Worm (Caenorhabditis elegans) whole organism, L3 larva: Measurements from ENCODE around the gene Y81B9A.1.

Source experiments
- R02D3.7 ChIP-seq: fragments of 150-350 bp; optimal IDR thresholded peaks from 2 replicates; lab custom pipeline; 2014; ENCODE audit warnings: missing biosample characterization, missing genetic modification characterization
- aly-2 ChIP-seq: fragments of 150-350 bp; optimal IDR thresholded peaks from 2 replicates; lab custom pipeline; 2014; ENCODE audit warnings: missing biosample characterization, missing genetic modification characterization
- ama-1 ChIP-seq: fragments of 150-350 bp; optimal IDR thresholded peaks from 2 replicates; lab custom pipeline; 2018
- ceh-28 ChIP-seq: fragments of 150-350 bp; optimal IDR thresholded peaks from 2 replicates; lab custom pipeline; 2014; ENCODE audit warnings: missing biosample characterization, missing genetic modification reagents, missing genetic modification characterization
- ceh-82 ChIP-seq: fragments of 150-350 bp; optimal IDR thresholded peaks from 2 replicates; lab custom pipeline; 2014; ENCODE audit warnings: missing biosample characterization, missing genetic modification characterization
- ceh-9 ChIP-seq: sonication (generic microtip); optimal IDR thresholded peaks from 2 replicates; lab custom pipeline; 2018; ENCODE audit warnings: missing biosample characterization, missing genetic modification characterization
- daf-12 ChIP-seq: fragments of 150-350 bp; optimal IDR thresholded peaks from 2 replicates; lab custom pipeline; 2014; ENCODE audit warnings: missing biosample characterization, missing genetic modification reagents, missing genetic modification characterization
- egl-27 ChIP-seq: sonication (generic microtip); optimal IDR thresholded peaks from 4 replicates; lab custom pipeline; 2017; ENCODE audit warnings: missing biosample characterization, missing genetic modification reagents, missing genetic modification characterization
- egl-5 ChIP-seq: fragments of 150-350 bp; optimal IDR thresholded peaks from 2 replicates; lab custom pipeline; 2017; ENCODE audit warnings: missing biosample characterization, missing genetic modification reagents, missing genetic modification characterization, inconsistent platforms
- elt-1 ChIP-seq: fragments of 150-350 bp; optimal IDR thresholded peaks from 2 replicates; lab custom pipeline; 2014; ENCODE audit warnings: missing biosample characterization, missing genetic modification characterization
- elt-2 ChIP-seq: sonication (generic microtip); optimal IDR thresholded peaks from 2 replicates; lab custom pipeline; 2016; ENCODE audit warnings: missing genetic modification reagents, mild to moderate bottlenecking, missing genetic modification characterization, missing compliant biosample characterization
- elt-3 ChIP-seq, 3 experiments: fragments of 150-350 bp in 1 of 3; sonication (generic microtip) in 2 of 3; optimal IDR thresholded peaks; 2 replicates in 2 of 3; 4 replicates in 1 of 3; lab custom pipeline; 2014 to 2017; ENCODE audit warnings: missing biosample characterization in 3 of 3, missing genetic modification characterization in 3 of 3
- eor-1 ChIP-seq, 2 experiments: fragments of 150-350 bp; optimal IDR thresholded peaks; 2 replicates each; lab custom pipeline; 2014 to 2018; ENCODE audit warnings: missing biosample characterization in 2 of 2, missing genetic modification characterization in 2 of 2
- fkh-10 ChIP-seq: sonication (generic microtip); optimal IDR thresholded peaks from 2 replicates; lab custom pipeline; 2017; ENCODE audit warnings: missing biosample characterization, missing genetic modification reagents, missing genetic modification characterization
- fkh-2 ChIP-seq: fragments of 150-350 bp; optimal IDR thresholded peaks from 2 replicates; lab custom pipeline; 2014; ENCODE audit warnings: missing biosample characterization, missing genetic modification reagents, missing genetic modification characterization
- fos-1 ChIP-seq: fragments of 150-350 bp; optimal IDR thresholded peaks from 2 replicates; lab custom pipeline; 2014; ENCODE audit warnings: missing biosample characterization, missing genetic modification characterization
- hmg-11 ChIP-seq: sonication (generic microtip); optimal IDR thresholded peaks from 2 replicates; lab custom pipeline; 2016; ENCODE audit warnings: missing genetic modification characterization, missing compliant biosample characterization
- jun-1 ChIP-seq: fragments of 150-350 bp; optimal IDR thresholded peaks from 2 replicates; lab custom pipeline; 2014; ENCODE audit warnings: missing biosample characterization, missing genetic modification reagents, missing genetic modification characterization
- lin-15B ChIP-seq: fragments of 150-350 bp; optimal IDR thresholded peaks from 2 replicates; lab custom pipeline; 2014; ENCODE audit warnings: missing biosample characterization, missing genetic modification characterization
- lin-39 ChIP-seq: fragments of 150-350 bp; optimal IDR thresholded peaks from 2 replicates; lab custom pipeline; 2018; ENCODE audit warnings: missing biosample characterization, missing genetic modification reagents, missing genetic modification characterization
- lsy-12 ChIP-seq: sonication (generic microtip); optimal IDR thresholded peaks from 2 replicates; lab custom pipeline; 2016; ENCODE audit warnings: mild to moderate bottlenecking, missing genetic modification characterization, missing compliant biosample characterization
- mdl-1 ChIP-seq: fragments of 150-350 bp; optimal IDR thresholded peaks from 2 replicates; lab custom pipeline; 2014; ENCODE audit warnings: missing biosample characterization, missing genetic modification characterization
- mml-1 ChIP-seq: fragments of 150-350 bp; sonication (generic microtip); optimal IDR thresholded peaks from 3 replicates; lab custom pipeline; 2014; ENCODE audit warnings: missing biosample characterization, missing genetic modification characterization
- nfya-1 ChIP-seq: sonication (generic microtip); optimal IDR thresholded peaks from 2 replicates; lab custom pipeline; 2017; ENCODE audit warnings: missing genetic modification characterization, mild to moderate bottlenecking, missing compliant biosample characterization, antibody characterized with exemption, moderate library complexity; ENCODE audit not compliant: insufficient read depth
- nhr-11 ChIP-seq: fragments of 150-350 bp; optimal IDR thresholded peaks from 2 replicates; lab custom pipeline; 2014; ENCODE audit warnings: missing biosample characterization, missing genetic modification characterization
- nhr-12 ChIP-seq: fragments of 150-350 bp; optimal IDR thresholded peaks from 2 replicates; lab custom pipeline; 2014; ENCODE audit warnings: missing biosample characterization, missing genetic modification characterization
- nhr-23 ChIP-seq: fragments of 150-350 bp; optimal IDR thresholded peaks from 2 replicates; lab custom pipeline; 2014; ENCODE audit warnings: missing biosample characterization, missing genetic modification reagents, missing genetic modification characterization
- nhr-237 ChIP-seq: fragments of 150-350 bp; optimal IDR thresholded peaks from 2 replicates; lab custom pipeline; 2014; ENCODE audit warnings: missing biosample characterization, missing genetic modification characterization
- nhr-28 ChIP-seq: fragments of 150-350 bp; optimal IDR thresholded peaks from 2 replicates; lab custom pipeline; 2014; ENCODE audit warnings: missing biosample characterization, missing genetic modification characterization
- nhr-67 ChIP-seq: fragments of 150-350 bp; optimal IDR thresholded peaks from 2 replicates; lab custom pipeline; 2014; ENCODE audit warnings: missing biosample characterization, missing genetic modification characterization
- nhr-76 ChIP-seq: fragments of 150-350 bp; sonication (generic microtip); optimal IDR thresholded peaks from 5 replicates; lab custom pipeline; 2014; ENCODE audit warnings: missing biosample characterization, missing genetic modification characterization
- nhr-77 ChIP-seq: fragments of 150-350 bp; optimal IDR thresholded peaks from 2 replicates; lab custom pipeline; 2014; ENCODE audit warnings: missing biosample characterization, missing genetic modification characterization
- pha-4 ChIP-seq: fragments of 150-350 bp; optimal IDR thresholded peaks from 2 replicates; lab custom pipeline; 2014; ENCODE audit warnings: missing biosample characterization, missing genetic modification reagents, missing genetic modification characterization
- pqm-1 ChIP-seq: fragments of 150-350 bp; optimal IDR thresholded peaks from 2 replicates; lab custom pipeline; 2017; ENCODE audit warnings: missing biosample characterization, missing genetic modification characterization, inconsistent platforms
- sea-2 ChIP-seq: fragments of 150-350 bp; sonication (generic microtip); optimal IDR thresholded peaks from 4 replicates; lab custom pipeline; 2014; ENCODE audit warnings: missing biosample characterization, missing genetic modification reagents, missing genetic modification characterization
- skn-1 ChIP-seq: fragments of 150-350 bp; optimal IDR thresholded peaks from 2 replicates; lab custom pipeline; 2014; ENCODE audit warnings: missing biosample characterization, missing genetic modification characterization
- unc-39 ChIP-seq: sonication (generic microtip); optimal IDR thresholded peaks from 4 replicates; lab custom pipeline; 2017; ENCODE audit warnings: missing biosample characterization, missing genetic modification characterization
- unc-62 ChIP-seq: fragments of 150-350 bp; sonication (generic microtip); optimal IDR thresholded peaks from 4 replicates; lab custom pipeline; 2014; ENCODE audit warnings: missing biosample characterization, missing genetic modification reagents, missing genetic modification characterization
- ztf-4 ChIP-seq: fragments of 150-350 bp; optimal IDR thresholded peaks from 2 replicates; lab custom pipeline; 2014; ENCODE audit warnings: missing biosample characterization, missing genetic modification characterization

The Y81B9A.1 gene

ce11 chrX:9174409-9174808 is 17.8 kb upstream of the Y81B9A.1 start, which contains the start of gene B0563.8:
B0563.8 (minus strand) TSS chrX:9174509.
- TF ChIP-seq nhr-11 (tag; lab: Kevin White, UChicago) (no peak), mdl-1 (tag; lab: Kevin White, UChicago) (no peak), ceh-28 (tag; lab: Kevin White, UChicago) (no peak), daf-12 (tag; lab: Kevin White, UChicago) (no peak), elt-1 (tag; lab: Kevin White, UChicago) (no peak), unc-62 (no peak), pha-4 (tag; lab: Kevin White, UChicago) (no peak), fos-1 (tag; lab: Kevin White, UChicago) (no peak), pqm-1 (tag; lab: Kevin White, UChicago) (no peak), mml-1 (no peak), egl-27 (tag; lab: Kevin White, UChicago) (no peak), ama-1 (lab: Kevin White, UChicago) (no peak), lsy-12 (no peak), ztf-4 (no peak), aly-2 (tag; lab: Kevin White, UChicago) (no peak), jun-1 (tag; lab: Kevin White, UChicago) (no peak), skn-1 (no peak), nhr-67 (tag; lab: Kevin White, UChicago) (no peak), nhr-23 (tag; lab: Kevin White, UChicago) (no peak), egl-5 (tag; lab: Kevin White, UChicago) (no peak)

DNA sequence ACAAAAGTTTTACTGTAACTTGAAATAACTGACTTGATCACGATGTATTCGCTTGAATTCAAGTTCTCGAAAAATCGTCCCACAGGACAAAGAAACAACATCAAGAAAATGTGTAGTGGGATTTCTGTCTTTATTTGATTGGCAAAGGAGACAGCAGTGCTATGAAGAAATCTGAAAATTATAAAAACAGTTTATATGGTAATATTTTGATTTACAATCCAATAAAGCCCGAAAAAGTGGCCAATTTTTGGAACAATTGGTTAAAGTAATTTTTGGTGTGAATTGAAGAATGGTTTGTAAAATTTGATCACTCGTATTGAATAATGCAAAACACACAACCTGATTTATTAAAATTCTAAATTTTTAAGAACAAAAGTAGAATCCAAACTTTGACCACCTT is 11.4 kb upstream of the Y81B9A.1 start, which contains the start of gene Y81B9A.4:
Gene Y81B9A.4, minus strand, starts transcription at position 101 of the 400 bp plus-strand sequence.
- no peak for TF ChIP-seq nfya-1 (tag; lab: Kevin White, UChicago)
- no peak for TF ChIP-seq egl-5 (tag; lab: Kevin White, UChicago)
- TF ChIP-seq lsy-12 = no peak
- TF ChIP-seq nhr-77 (tag; lab: Kevin White, UChicago) = no peak
- no peak for TF ChIP-seq fos-1 (tag; lab: Kevin White, UChicago)
- TF ChIP-seq elt-3 (tag; optimal IDR thresholded peaks at IDR 0.05; lab: Kevin White, UChicago) = no peak
- TF ChIP-seq nhr-28 (tag; lab: Kevin White, UChicago) = no peak

- TF ChIP-seq fkh-2 (tag; lab: Kevin White, UChicago) (no peak), lin-15B (tag; lab: Kevin White, UChicago) (no peak), pqm-1 (tag; lab: Kevin White, UChicago) (no peak), nhr-76 (tag; lab: Kevin White, UChicago) (no peak), ama-1 (lab: Kevin White, UChicago) (no peak), unc-62 (no peak), elt-1 (tag; lab: Kevin White, UChicago) (no peak), fkh-10 (GFP tag; lab: Kevin White, UChicago) (no peak), nhr-28 (tag; lab: Kevin White, UChicago) (no peak), nhr-12 (no peak), egl-5 (tag; lab: Kevin White, UChicago) (no peak), nhr-11 (tag; lab: Kevin White, UChicago) (no peak), ceh-28 (tag; lab: Kevin White, UChicago) (no peak), nhr-237 (tag; lab: Kevin White, UChicago) (no peak), daf-12 (tag; lab: Kevin White, UChicago) (no peak)
Measured at ce11 chrX:9182140-9182539, 10.1 kb upstream of the Y81B9A.1 start, which contains the start of gene Y81B9A.3. Y81B9A.3 (plus strand) TSS chrX:9182440.

- no peak for TF ChIP-seq elt-2
- no peak for TF ChIP-seq nhr-11 (tag; lab: Kevin White, UChicago)
- TF ChIP-seq elt-1 (tag; lab: Kevin White, UChicago) = no peak
- TF ChIP-seq unc-39 (tag; lab: Kevin White, UChicago) = no peak
- TF ChIP-seq lin-39 = no peak
- no peak for TF ChIP-seq unc-62
Measured at ce11 chrX:9183836-9184235, 8.4 kb upstream of the Y81B9A.1 start, which contains the start of gene Y81B9A.2. Y81B9A.2 (plus strand) TSS chrX:9184136.

ce11 chrX:9194081-9194480 is 1.8 kb downstream of the Y81B9A.1 start:
- TF ChIP-seq nfya-1 (tag; lab: Kevin White, UChicago) (no peak), mdl-1 (tag; lab: Kevin White, UChicago) (no peak), nhr-12 (no peak), lin-39 (no peak), sea-2 (no peak), R02D3.7 (tag; lab: Kevin White, UChicago) (no peak), nhr-77 (tag; lab: Kevin White, UChicago) (no peak), hmg-11 (no peak), ceh-9 (tag; lab: Kevin White, UChicago) (no peak), fos-1 (tag; lab: Kevin White, UChicago) (no peak), ceh-82 (tag; lab: Kevin White, UChicago) (no peak), unc-39 (tag; lab: Kevin White, UChicago) (no peak), eor-1 (tag; optimal IDR thresholded peaks at IDR 0.05; lab: Kevin White, UChicago) (no peak), fkh-10 (GFP tag; lab: Kevin White, UChicago) (no peak), nhr-67 (tag; lab: Kevin White, UChicago) (no peak), ztf-4 (no peak), pha-4 (tag; lab: Kevin White, UChicago) (no peak)
